Worm (Caenorhabditis elegans) whole organism, L3 larva: ENCODE data around the gene bca-1.
A peak's percentile ranks its signal among the peaks of the same experiment; 100 is the strongest.

Experiments used
- R02D3.7 ChIP-seq: fragments of 150-350 bp; optimal IDR thresholded peaks from 2 replicates; lab custom pipeline; 2014; ENCODE audit warnings: missing biosample characterization, missing genetic modification characterization
- ZK546.5 ChIP-seq: sonication (generic microtip); optimal IDR thresholded peaks from 2 replicates; lab custom pipeline; 2017; ENCODE audit warnings: missing biosample characterization, missing genetic modification characterization
- aly-2 ChIP-seq: fragments of 150-350 bp; optimal IDR thresholded peaks from 2 replicates; lab custom pipeline; 2014; ENCODE audit warnings: missing biosample characterization, missing genetic modification characterization
- ama-1 ChIP-seq: fragments of 150-350 bp; optimal IDR thresholded peaks from 2 replicates; lab custom pipeline; 2018
- ceh-28 ChIP-seq: fragments of 150-350 bp; optimal IDR thresholded peaks from 2 replicates; lab custom pipeline; 2014; ENCODE audit warnings: missing biosample characterization, missing genetic modification reagents, missing genetic modification characterization
- ceh-82 ChIP-seq: fragments of 150-350 bp; optimal IDR thresholded peaks from 2 replicates; lab custom pipeline; 2014; ENCODE audit warnings: missing biosample characterization, missing genetic modification characterization
- daf-12 ChIP-seq: fragments of 150-350 bp; optimal IDR thresholded peaks from 2 replicates; lab custom pipeline; 2014; ENCODE audit warnings: missing biosample characterization, missing genetic modification reagents, missing genetic modification characterization
- egl-5 ChIP-seq: fragments of 150-350 bp; optimal IDR thresholded peaks from 2 replicates; lab custom pipeline; 2017; ENCODE audit warnings: missing biosample characterization, missing genetic modification reagents, missing genetic modification characterization, inconsistent platforms
- elt-1 ChIP-seq: fragments of 150-350 bp; optimal IDR thresholded peaks from 2 replicates; lab custom pipeline; 2014; ENCODE audit warnings: missing biosample characterization, missing genetic modification characterization
- elt-3 ChIP-seq, 3 experiments: fragments of 150-350 bp in 1 of 3; sonication (generic microtip) in 2 of 3; optimal IDR thresholded peaks; 2 replicates in 2 of 3; 4 replicates in 1 of 3; lab custom pipeline; 2014 to 2017; ENCODE audit warnings: missing biosample characterization in 3 of 3, missing genetic modification characterization in 3 of 3
- fkh-10 ChIP-seq: sonication (generic microtip); optimal IDR thresholded peaks from 2 replicates; lab custom pipeline; 2017; ENCODE audit warnings: missing biosample characterization, missing genetic modification reagents, missing genetic modification characterization
- fkh-2 ChIP-seq: fragments of 150-350 bp; optimal IDR thresholded peaks from 2 replicates; lab custom pipeline; 2014; ENCODE audit warnings: missing biosample characterization, missing genetic modification reagents, missing genetic modification characterization
- hmg-11 ChIP-seq: sonication (generic microtip); optimal IDR thresholded peaks from 2 replicates; lab custom pipeline; 2016; ENCODE audit warnings: missing genetic modification characterization, missing compliant biosample characterization
- lin-15B ChIP-seq: fragments of 150-350 bp; optimal IDR thresholded peaks from 2 replicates; lab custom pipeline; 2014; ENCODE audit warnings: missing biosample characterization, missing genetic modification characterization
- mdl-1 ChIP-seq: fragments of 150-350 bp; optimal IDR thresholded peaks from 2 replicates; lab custom pipeline; 2014; ENCODE audit warnings: missing biosample characterization, missing genetic modification characterization
- mml-1 ChIP-seq: fragments of 150-350 bp; sonication (generic microtip); optimal IDR thresholded peaks from 3 replicates; lab custom pipeline; 2014; ENCODE audit warnings: missing biosample characterization, missing genetic modification characterization
- nfya-1 ChIP-seq: sonication (generic microtip); optimal IDR thresholded peaks from 2 replicates; lab custom pipeline; 2017; ENCODE audit warnings: missing genetic modification characterization, mild to moderate bottlenecking, missing compliant biosample characterization, antibody characterized with exemption, moderate library complexity; ENCODE audit not compliant: insufficient read depth
- nhr-11 ChIP-seq: fragments of 150-350 bp; optimal IDR thresholded peaks from 2 replicates; lab custom pipeline; 2014; ENCODE audit warnings: missing biosample characterization, missing genetic modification characterization
- nhr-12 ChIP-seq: fragments of 150-350 bp; optimal IDR thresholded peaks from 2 replicates; lab custom pipeline; 2014; ENCODE audit warnings: missing biosample characterization, missing genetic modification characterization
- nhr-23 ChIP-seq: fragments of 150-350 bp; optimal IDR thresholded peaks from 2 replicates; lab custom pipeline; 2014; ENCODE audit warnings: missing biosample characterization, missing genetic modification reagents, missing genetic modification characterization
- nhr-25 ChIP-seq: sonication (generic microtip); optimal IDR thresholded peaks from 2 replicates; lab custom pipeline; 2017; ENCODE audit warnings: missing biosample characterization, missing genetic modification characterization
- nhr-43 ChIP-seq: sonication (generic microtip); optimal IDR thresholded peaks from 2 replicates; lab custom pipeline; 2016; ENCODE audit warnings: mild to moderate bottlenecking, missing genetic modification characterization, missing compliant biosample characterization; ENCODE audit not compliant: poor library complexity, severe bottlenecking
- nhr-67 ChIP-seq: fragments of 150-350 bp; optimal IDR thresholded peaks from 2 replicates; lab custom pipeline; 2014; ENCODE audit warnings: missing biosample characterization, missing genetic modification characterization
- nhr-76 ChIP-seq: fragments of 150-350 bp; sonication (generic microtip); optimal IDR thresholded peaks from 5 replicates; lab custom pipeline; 2014; ENCODE audit warnings: missing biosample characterization, missing genetic modification characterization
- nhr-77 ChIP-seq: fragments of 150-350 bp; optimal IDR thresholded peaks from 2 replicates; lab custom pipeline; 2014; ENCODE audit warnings: missing biosample characterization, missing genetic modification characterization
- pqm-1 ChIP-seq: fragments of 150-350 bp; optimal IDR thresholded peaks from 2 replicates; lab custom pipeline; 2017; ENCODE audit warnings: missing biosample characterization, missing genetic modification characterization, inconsistent platforms
- skn-1 ChIP-seq: fragments of 150-350 bp; optimal IDR thresholded peaks from 2 replicates; lab custom pipeline; 2014; ENCODE audit warnings: missing biosample characterization, missing genetic modification characterization
- snpc-4 ChIP-seq: fragments of 150-350 bp; optimal IDR thresholded peaks from 2 replicates; lab custom pipeline; 2014; ENCODE audit warnings: missing biosample characterization, missing genetic modification characterization
- tbx-2 ChIP-seq: sonication (generic microtip); optimal IDR thresholded peaks from 2 replicates; lab custom pipeline; 2016; ENCODE audit warnings: mild to moderate bottlenecking, missing genetic modification characterization, missing compliant biosample characterization
- unc-39 ChIP-seq: sonication (generic microtip); optimal IDR thresholded peaks from 4 replicates; lab custom pipeline; 2017; ENCODE audit warnings: missing biosample characterization, missing genetic modification characterization
- ztf-4 ChIP-seq: fragments of 150-350 bp; optimal IDR thresholded peaks from 2 replicates; lab custom pipeline; 2014; ENCODE audit warnings: missing biosample characterization, missing genetic modification characterization

The bca-1 gene

ce11 chrX:6196627-6197026 lies 7.9 kb downstream of the bca-1 start, which contains the start of gene daf-9:
TSS of gene daf-9 (plus strand) at chrX:6196927.
- TF ChIP-seq nhr-11 (tag; lab: Kevin White, UChicago) (no peak), nhr-23 (tag; lab: Kevin White, UChicago) (peak; percentile 30), elt-3 (tag; optimal IDR thresholded peaks at IDR 0.05; lab: Kevin White, UChicago) (peak in 1 of 3 experiments; percentile 69), hmg-11 (no peak)

- TF ChIP-seq nhr-77 (tag; lab: Kevin White, UChicago) (no peak), ztf-4 (tag; lab: Kevin White, UChicago) (no peak), skn-1 (tag; lab: Kevin White, UChicago) (no peak), ama-1 (lab: Kevin White, UChicago) (no peak), egl-5 (no peak), R02D3.7 (tag; lab: Kevin White, UChicago) (no peak), fkh-10 (GFP tag; lab: Kevin White, UChicago) (no peak), nfya-1 (tag; lab: Kevin White, UChicago) (no peak), tbx-2 (tag; lab: Kevin White, UChicago) (no peak), daf-12 (tag; lab: Kevin White, UChicago) (no peak), mml-1 (tag; lab: Kevin White, UChicago) (no peak), lin-15B (tag; lab: Kevin White, UChicago) (no peak), nhr-43 (tag; lab: Kevin White, UChicago) (no peak), elt-3 (tag; optimal IDR thresholded peaks at IDR 0.05; lab: Kevin White, UChicago) (no peak), ceh-28 (tag; lab: Kevin White, UChicago) (no peak), nhr-76 (tag; lab: Kevin White, UChicago) (no peak), nhr-12 (tag; lab: Kevin White, UChicago) (no peak), pqm-1 (tag; lab: Kevin White, UChicago) (no peak), mdl-1 (tag; lab: Kevin White, UChicago) (no peak)
- TF ChIP-seq, all 47 proteins: peak for 0
Observed at ce11 chrX:6194191-6194724, 10.3 kb downstream of the bca-1 start, which contains the start of gene ceh-54. TSS of gene ceh-54 (minus strand) at chrX:6194241.

- TF ChIP-seq ceh-82, result no peak
- no peak for TF ChIP-seq fkh-10 (GFP tag; lab: Kevin White, UChicago)
- TF ChIP-seq, all 47 proteins: peak for 0
Observed at ce11 chrX:6189955-6190354, 14.6 kb downstream of the bca-1 start, which contains the start of gene T13C5.9. TSS of gene T13C5.9 (plus strand) at chrX:6190255.

- no peak for TF ChIP-seq ceh-82
- TF ChIP-seq hmg-11, result no peak
Observed at ce11 chrX:6187848-6188247, 16.7 kb downstream of the bca-1 start, which contains the start of gene T13C5.10. TSS of gene T13C5.10 (plus strand) at chrX:6188148.

ce11 chrX:6184709-6185108 lies 19.8 kb downstream of the bca-1 start, which contains the start of gene T13C5.2:
TSS of gene T13C5.2 (plus strand) at chrX:6185009.
- TF ChIP-seq nhr-67 (tag; lab: Kevin White, UChicago) (no peak), elt-1 (tag; lab: Kevin White, UChicago) (no peak), unc-39 (tag; lab: Kevin White, UChicago) (no peak), lin-15B (tag; lab: Kevin White, UChicago) (no peak), mdl-1 (tag; lab: Kevin White, UChicago) (no peak), ZK546.5 (tag; lab: Kevin White, UChicago) (no peak), nhr-77 (tag; lab: Kevin White, UChicago) (no peak), elt-3 (tag; optimal IDR thresholded peaks at IDR 0.05; lab: Kevin White, UChicago) (no peak), snpc-4 (tag; lab: Kevin White, UChicago) (no peak), fkh-2 (tag; lab: Kevin White, UChicago) (no peak), nhr-25 (no peak), nhr-43 (tag; lab: Kevin White, UChicago) (no peak)

- TF ChIP-seq aly-2 (tag; lab: Kevin White, UChicago) (no peak), nhr-23 (tag; lab: Kevin White, UChicago) (peak; percentile 11)
- TF ChIP-seq, all 47 proteins: peak for 1
Observed at ce11 chrX:6180293-6180692, 24.3 kb downstream of the bca-1 start, which contains the start of gene T13C5.7. TSS of gene T13C5.7 (plus strand) at chrX:6180593.
